Worm (Caenorhabditis elegans) whole organism, late embryonic: Measurements from ENCODE around the gene ptc-3.

ENCODE experiments used
- F13H6.1 ChIP-seq: sonication (generic microtip); optimal IDR thresholded peaks from 2 replicates; lab custom pipeline; 2016; ENCODE audit warnings: missing genetic modification characterization, missing compliant biosample characterization
- K02D7.2 ChIP-seq: sonication (generic microtip); optimal IDR thresholded peaks from 2 replicates; lab custom pipeline; 2017; ENCODE audit warnings: mild to moderate bottlenecking, missing genetic modification characterization, missing compliant biosample characterization
- K09A11.1 ChIP-seq: sonication (generic microtip); optimal IDR thresholded peaks from 2 replicates; lab custom pipeline; 2017; ENCODE audit warnings: antibody characterized with exemption, mild to moderate bottlenecking, missing genetic modification characterization, missing compliant biosample characterization; ENCODE audit not compliant: insufficient read depth
- ceh-18 ChIP-seq: sonication (generic microtip); optimal IDR thresholded peaks from 2 replicates; lab custom pipeline; 2016; ENCODE audit warnings: missing genetic modification characterization, missing compliant biosample characterization
- eyg-1 ChIP-seq: sonication (generic microtip); optimal IDR thresholded peaks from 2 replicates; lab custom pipeline; 2016; ENCODE audit warnings: missing genotype, missing genetic modification characterization, missing compliant biosample characterization
- madf-2 ChIP-seq: sonication (generic microtip); optimal IDR thresholded peaks from 2 replicates; lab custom pipeline; 2017; ENCODE audit warnings: missing genetic modification characterization, missing compliant biosample characterization
- mec-3 ChIP-seq: sonication (generic microtip); optimal IDR thresholded peaks from 2 replicates; lab custom pipeline; 2016; ENCODE audit warnings: borderline replicate concordance, missing genetic modification characterization, missing compliant biosample characterization
- sdc-2 ChIP-seq: sonication (generic microtip); optimal IDR thresholded peaks from 2 replicates; lab custom pipeline; 2016; ENCODE audit warnings: missing genotype, missing genetic modification characterization, missing compliant biosample characterization

DNA sequence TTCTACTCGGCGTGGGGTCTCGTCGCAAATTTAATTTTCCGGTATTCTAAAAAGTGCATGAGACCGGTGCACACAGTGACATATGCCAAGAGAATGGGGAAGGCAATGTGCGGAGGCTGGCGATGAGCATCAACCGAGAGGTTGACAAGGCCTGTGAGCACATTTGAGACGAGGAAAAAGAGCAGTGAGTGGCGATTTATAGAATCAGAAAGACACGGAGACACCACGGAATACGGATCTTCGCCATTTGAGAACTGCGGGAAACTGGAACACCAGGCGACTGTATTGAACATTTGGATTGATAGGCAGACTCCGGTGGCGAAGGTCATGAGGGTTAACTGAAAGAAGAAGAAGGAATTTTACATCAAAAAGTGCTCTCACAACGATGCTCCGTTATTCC lies 26.5 kb upstream of the ptc-3 start:
- TF ChIP-seq ceh-18 (no peak), F13H6.1 (tag; lab: Kevin White, UChicago) (no peak), K09A11.1 (no peak), eyg-1 (tag; lab: Kevin White, UChicago) (no peak), mec-3 (no peak), sdc-2 (tag; lab: Kevin White, UChicago) (no peak), madf-2 (no peak), K02D7.2 (tag; lab: Kevin White, UChicago) (no peak)
